Worm (Caenorhabditis elegans) whole organism, L4 larva: ENCODE measurements around the gene Y41D4B.4.
A peak's percentile ranks its signal among the peaks of the same experiment; 100 is the strongest.

Source experiments
- F26F4.8 ChIP-seq: fragments of 200-800 bp; sonication (Bioruptor generic); conservative IDR thresholded peaks from 2 replicates; pipeline ENCODE4 v1.3.6; 2022; ENCODE audit warnings: missing genetic modification characterization, missing compliant biosample characterization
- F37D6.2 ChIP-seq: sonication (generic microtip); optimal IDR thresholded peaks from 2 replicates; lab custom pipeline; 2016; ENCODE audit warnings: mild to moderate bottlenecking, missing genetic modification characterization, missing compliant biosample characterization
- F44E2.7 ChIP-seq: fragments of 200-800 bp; sonication (Bioruptor generic); IDR thresholded peaks from 2 replicates; pipeline ENCODE4 v2.1.2; 2022; ENCODE audit warnings: missing genetic modification characterization, missing compliant biosample characterization
- F49E8.2 ChIP-seq: sonication (generic microtip); optimal IDR thresholded peaks from 2 replicates; lab custom pipeline; 2016; ENCODE audit warnings: missing compliant biosample characterization, mild to moderate bottlenecking, missing genetic modification characterization, borderline replicate concordance
- R02D3.7 ChIP-seq: fragments of 150-350 bp; sonication (generic microtip); optimal IDR thresholded peaks from 3 replicates; lab custom pipeline; 2014; ENCODE audit warnings: missing biosample characterization, missing genetic modification characterization
- T26A8.4 ChIP-seq: fragments of 200-800 bp; sonication (Bioruptor generic); IDR thresholded peaks from 2 replicates; pipeline ENCODE4 v1.3.6; 2022; ENCODE audit warnings: missing genetic modification characterization, missing compliant biosample characterization
- Y48G9A.11 ChIP-seq: fragments of 200-800 bp; sonication (Bioruptor generic); IDR thresholded peaks from 2 replicates; pipeline ENCODE4 v1.3.6; 2022; ENCODE audit warnings: missing genetic modification reagents, missing genetic modification characterization, missing compliant biosample characterization
- Y5F2A.4 ChIP-seq: fragments of 200-800 bp; sonication (Bioruptor generic); optimal IDR thresholded peaks from 2 replicates; lab custom pipeline; 2018; ENCODE audit warnings: mild to moderate bottlenecking, missing genetic modification characterization, missing compliant biosample characterization
- aha-1 ChIP-seq: fragments of 150-350 bp; peaks from one replicate; lab custom pipeline; 2014; ENCODE audit warnings: missing biosample characterization, missing genetic modification characterization
- arid-1 ChIP-seq: fragments of 200-800 bp; sonication (Bioruptor generic); conservative IDR thresholded peaks from 2 replicates; pipeline ENCODE4 v1.3.6; 2022; ENCODE audit warnings: missing genetic modification reagents, missing genetic modification characterization, missing compliant biosample characterization
- ceh-20 ChIP-seq: fragments of 200-800 bp; sonication (Bioruptor generic); IDR thresholded peaks from 2 replicates; pipeline ENCODE4 v1.3.6; 2022; ENCODE audit warnings: missing genetic modification reagents, missing genetic modification characterization, missing compliant biosample characterization
- ceh-32 ChIP-seq: sonication (generic microtip); optimal IDR thresholded peaks from 2 replicates; lab custom pipeline; 2016; ENCODE audit warnings: mild to moderate bottlenecking, missing genetic modification characterization, missing compliant biosample characterization; ENCODE audit not compliant: poor library complexity
- ceh-62 ChIP-seq: sonication (generic microtip); optimal IDR thresholded peaks from 2 replicates; lab custom pipeline; 2017; ENCODE audit warnings: missing biosample characterization, missing genetic modification characterization
- daf-12 ChIP-seq: fragments of 150-350 bp; optimal IDR thresholded peaks from 2 replicates; lab custom pipeline; 2014; ENCODE audit warnings: missing biosample characterization, missing genetic modification reagents, missing genetic modification characterization
- dmd-6 ChIP-seq: fragments of 200-800 bp; sonication (Bioruptor generic); IDR thresholded peaks from 2 replicates; pipeline ENCODE4 v1.3.6; 2022; ENCODE audit warnings: missing genetic modification reagents, missing genetic modification characterization, missing compliant biosample characterization
- dmd-9 ChIP-seq: fragments of 200-800 bp; sonication (Bioruptor generic); IDR thresholded peaks from 2 replicates; pipeline ENCODE4 v1.3.6; 2022; ENCODE audit warnings: missing genetic modification reagents, missing genetic modification characterization, missing compliant biosample characterization
- dpl-1 ChIP-seq: fragments of 150-350 bp; optimal IDR thresholded peaks from 2 replicates; lab custom pipeline; 2014; ENCODE audit warnings: missing biosample characterization, missing genetic modification reagents, missing genetic modification characterization
- dve-1 ChIP-seq: sonication (generic microtip); optimal IDR thresholded peaks from 2 replicates; lab custom pipeline; 2017; ENCODE audit warnings: antibody characterized with exemption, mild to moderate bottlenecking, missing genetic modification characterization, missing compliant biosample characterization; ENCODE audit not compliant: insufficient read depth
- egl-43 ChIP-seq: fragments of 200-800 bp; sonication (Bioruptor generic); IDR thresholded peaks from 2 replicates; pipeline ENCODE4 v1.3.6; 2022; ENCODE audit warnings: missing genetic modification reagents, missing genetic modification characterization, missing compliant biosample characterization
- fkh-10 ChIP-seq: fragments of 150-350 bp; optimal IDR thresholded peaks from 2 replicates; lab custom pipeline; 2014; ENCODE audit warnings: missing biosample characterization, missing genetic modification reagents, missing genetic modification characterization
- gei-8 ChIP-seq: fragments of 200-800 bp; sonication (Bioruptor generic); optimal IDR thresholded peaks from 2 replicates; lab custom pipeline; 2018; ENCODE audit warnings: mild to moderate bottlenecking, missing genetic modification characterization, missing compliant biosample characterization
- hif-1 ChIP-seq, 2 experiments: sonication (generic microtip); optimal IDR thresholded peaks; 2 replicates each; lab custom pipeline; 2016 to 2017; ENCODE audit warnings: missing compliant biosample characterization in 2 of 2, missing genetic modification characterization in 2 of 2, missing genetic modification reagents in 2 of 2, missing genotype in 2 of 2, mild to moderate bottlenecking in 1 of 2
- hlh-30 ChIP-seq: sonication (generic microtip); optimal IDR thresholded peaks from 2 replicates; lab custom pipeline; 2017; ENCODE audit warnings: antibody characterized with exemption, mild to moderate bottlenecking, missing genetic modification characterization, missing compliant biosample characterization; ENCODE audit not compliant: insufficient read depth
- hmg-1.1 ChIP-seq: fragments of 200-800 bp; sonication (Bioruptor generic); IDR thresholded peaks from 2 replicates; pipeline ENCODE4 v1.3.6; 2022; ENCODE audit warnings: missing genetic modification reagents, missing genetic modification characterization, missing compliant biosample characterization
- jun-1 ChIP-seq: fragments of 150-350 bp; optimal IDR thresholded peaks from 2 replicates; lab custom pipeline; 2014; ENCODE audit warnings: missing biosample characterization, missing genetic modification reagents, missing genetic modification characterization
- lin-29 ChIP-seq: fragments of 200-800 bp; sonication (Bioruptor generic); IDR thresholded peaks from 2 replicates; pipeline ENCODE4 v1.3.6; 2022; ENCODE audit warnings: missing genetic modification reagents, missing genetic modification characterization, missing compliant biosample characterization
- lin-39 ChIP-seq: fragments of 150-350 bp; optimal IDR thresholded peaks from 2 replicates; lab custom pipeline; 2014; ENCODE audit warnings: missing biosample characterization, missing genetic modification reagents, missing genetic modification characterization
- lir-3 ChIP-seq: sonication (generic microtip); optimal IDR thresholded peaks from 2 replicates; lab custom pipeline; 2016; ENCODE audit warnings: mild to moderate bottlenecking, missing genetic modification characterization, missing compliant biosample characterization
- lsy-2 ChIP-seq, 2 experiments: fragments of 150-350 bp in 1 of 2; sonication (generic microtip) in 1 of 2; optimal IDR thresholded peaks; 2 replicates each; lab custom pipeline; 2014 to 2017; ENCODE audit warnings: missing biosample characterization in 2 of 2, missing genetic modification characterization in 2 of 2
- madf-9 ChIP-seq: fragments of 200-800 bp; sonication (Bioruptor generic); conservative IDR thresholded peaks from 2 replicates; pipeline ENCODE4 v1.3.6; 2022; ENCODE audit warnings: missing genetic modification reagents, missing genetic modification characterization, missing compliant biosample characterization
- mdl-1 ChIP-seq, 2 experiments: fragments of 150-350 bp in 1 of 2; sonication (generic microtip) in 1 of 2; optimal IDR thresholded peaks; 2 replicates each; lab custom pipeline; 2014 to 2017; ENCODE audit warnings: missing biosample characterization in 2 of 2, missing genetic modification characterization in 2 of 2
- mdt-29 ChIP-seq: fragments of 200-800 bp; sonication (Bioruptor generic); IDR thresholded peaks from 2 replicates; pipeline ENCODE4 v1.3.6; 2022; ENCODE audit warnings: missing genetic modification reagents, missing genetic modification characterization, missing compliant biosample characterization
- mes-2 ChIP-seq: sonication (generic microtip); optimal IDR thresholded peaks from 2 replicates; lab custom pipeline; 2016; ENCODE audit warnings: missing genotype, mild to moderate bottlenecking, missing genetic modification characterization, missing compliant biosample characterization; ENCODE audit not compliant: poor library complexity, severe bottlenecking
- nhr-10 ChIP-seq: fragments of 150-350 bp; optimal IDR thresholded peaks from 2 replicates; lab custom pipeline; 2014; ENCODE audit warnings: missing biosample characterization, missing genetic modification characterization
- nhr-11 ChIP-seq: fragments of 150-350 bp; optimal IDR thresholded peaks from 2 replicates; lab custom pipeline; 2014; ENCODE audit warnings: missing biosample characterization, missing genetic modification characterization
- nhr-237 ChIP-seq: sonication (generic microtip); optimal IDR thresholded peaks from 2 replicates; lab custom pipeline; 2017; ENCODE audit warnings: missing biosample characterization, missing genetic modification characterization
- nhr-25 ChIP-seq: sonication (generic microtip); optimal IDR thresholded peaks from 2 replicates; lab custom pipeline; 2017; ENCODE audit warnings: missing genetic modification characterization, mild to moderate bottlenecking, missing compliant biosample characterization, antibody characterized with exemption, moderate library complexity, borderline replicate concordance; ENCODE audit not compliant: insufficient read depth
- nhr-28 ChIP-seq: fragments of 150-350 bp; optimal IDR thresholded peaks from 2 replicates; lab custom pipeline; 2014; ENCODE audit warnings: missing biosample characterization, missing genetic modification characterization
- nhr-41 ChIP-seq: fragments of 200-800 bp; sonication (Bioruptor generic); IDR thresholded peaks from 2 replicates; pipeline ENCODE4 v1.3.6; 2022; ENCODE audit warnings: missing genetic modification reagents, missing genetic modification characterization, missing compliant biosample characterization
- nhr-76 ChIP-seq: fragments of 150-350 bp; optimal IDR thresholded peaks from 2 replicates; lab custom pipeline; 2014; ENCODE audit warnings: missing biosample characterization, missing genetic modification characterization
- nhr-77 ChIP-seq: fragments of 150-350 bp; optimal IDR thresholded peaks from 2 replicates; lab custom pipeline; 2014; ENCODE audit warnings: missing biosample characterization, missing genetic modification characterization
- pha-4 ChIP-seq, 2 experiments: fragments of 150-350 bp in 1 of 2; fragments of 200-800 bp in 1 of 2; sonication (Bioruptor generic) in 1 of 2; IDR thresholded peaks in 1 of 2; optimal IDR thresholded peaks in 1 of 2; 2 replicates each; pipeline versions ENCODE4 v1.3.6 to Lab custom; 2014 to 2022; ENCODE audit warnings: missing genetic modification characterization in 2 of 2, missing genetic modification reagents in 2 of 2, missing biosample characterization in 1 of 2, missing compliant biosample characterization in 1 of 2
- rbr-2 ChIP-seq: sonication (generic microtip); optimal IDR thresholded peaks from 2 replicates; lab custom pipeline; 2016; ENCODE audit warnings: missing genotype, missing genetic modification characterization, missing compliant biosample characterization
- set-16 ChIP-seq: fragments of 200-800 bp; sonication (Bioruptor generic); IDR thresholded peaks from 2 replicates; pipeline ENCODE4 v1.3.6; 2022; ENCODE audit warnings: missing genetic modification reagents, missing genetic modification characterization, missing compliant biosample characterization
- spr-3 ChIP-seq: fragments of 200-800 bp; sonication (Bioruptor generic); optimal IDR thresholded peaks from 2 replicates; lab custom pipeline; 2018; ENCODE audit warnings: mild to moderate bottlenecking, missing genetic modification characterization, missing compliant biosample characterization
- tag-97 ChIP-seq: fragments of 200-800 bp; sonication (Bioruptor generic); IDR thresholded peaks from 2 replicates; pipeline ENCODE4 v1.3.6; 2022; ENCODE audit warnings: missing genetic modification characterization, missing compliant biosample characterization
- unc-62 ChIP-seq, 3 experiments: fragments of 150-350 bp in 1 of 3; sonication (generic microtip); optimal IDR thresholded peaks in 2 of 3; peaks in 1 of 3; 1 replicate in 1 of 3; 2 replicates in 2 of 3; lab custom pipeline; 2014 to 2017; ENCODE audit warnings: missing biosample characterization in 3 of 3, missing genetic modification characterization in 3 of 3, missing genetic modification reagents in 3 of 3, missing genotype in 1 of 3
- zag-1 ChIP-seq: fragments of 150-350 bp; optimal IDR thresholded peaks from 2 replicates; lab custom pipeline; 2014; ENCODE audit warnings: missing biosample characterization, missing genetic modification characterization
- zip-2 ChIP-seq: fragments of 150-350 bp; optimal IDR thresholded peaks from 2 replicates; lab custom pipeline; 2014; ENCODE audit warnings: missing biosample characterization, missing genetic modification characterization
- ztf-11 ChIP-seq: fragments of 150-350 bp; optimal IDR thresholded peaks from 2 replicates; lab custom pipeline; 2014; ENCODE audit warnings: missing biosample characterization, missing genetic modification characterization

Gene Y41D4B.4

DNA sequence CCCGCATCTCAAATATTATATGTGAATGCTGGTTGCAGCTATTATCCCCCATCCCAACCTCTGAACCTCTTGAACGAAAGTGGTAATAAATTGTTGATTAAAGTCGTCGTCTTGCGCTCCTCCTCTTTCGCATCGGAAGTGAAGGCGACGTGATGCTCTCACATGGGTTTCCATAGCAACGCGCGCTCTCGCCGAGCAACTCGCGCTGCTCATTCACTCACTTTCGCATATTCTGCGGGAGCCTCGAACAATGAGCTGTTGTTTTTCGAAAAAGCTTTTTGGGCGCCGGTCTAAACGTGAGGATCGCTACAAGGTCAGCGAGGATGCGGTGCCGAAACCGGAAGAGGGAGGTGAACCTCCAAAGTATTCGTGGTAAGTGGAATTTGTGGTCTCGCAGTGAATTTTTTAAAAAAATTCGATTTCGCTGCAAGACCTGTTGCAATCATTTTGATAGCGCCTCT is 51.1 kb downstream of the Y41D4B.4 start, which contains the start of gene rpi-2 (continued):
- no peak for TF ChIP-seq nhr-237
- TF ChIP-seq gei-8, result peak; percentile 55
- TF ChIP-seq mdl-1 (tag; optimal IDR thresholded peaks at IDR 0.05; lab: Kevin White, UChicago), result no peak
- TF ChIP-seq mes-2 (tag; lab: Kevin White, UChicago), result peak; percentile 42
- no peak for TF ChIP-seq lsy-2 (tag; optimal IDR thresholded peaks at IDR 0.05; lab: Kevin White, UChicago)
- TF ChIP-seq hmg-1.1 (GFP tag; lab: Robert Waterston, UW), result no peak
- no peak for TF ChIP-seq F37D6.2
- peak; percentile 80 for TF ChIP-seq egl-43
- no peak for TF ChIP-seq lir-3 (tag; lab: Kevin White, UChicago)
- no peak for TF ChIP-seq ceh-20 (GFP tag; lab: Robert Waterston, UW)
- TF ChIP-seq ceh-62 (tag; lab: Kevin White, UChicago), result no peak
- TF ChIP-seq rbr-2, result peak; percentile 47
- TF ChIP-seq lin-39 (tag; lab: Kevin White, UChicago), result no peak
- TF ChIP-seq hif-1 (tag; optimal IDR thresholded peaks at IDR 0.05; lab: Kevin White, UChicago), result peak in 1 of 2 experiments; percentile 21
- no peak for TF ChIP-seq nhr-76 (tag; lab: Kevin White, UChicago)
- no peak for TF ChIP-seq fkh-10 (GFP tag; lab: Kevin White, UChicago)
- TF ChIP-seq madf-9, result no peak; the same call in 1 of the 2 replicates
- no peak for TF ChIP-seq dpl-1 (GFP tag; lab: Kevin White, UChicago)
- no peak for TF ChIP-seq nhr-25
- peak; percentile 82 for TF ChIP-seq Y48G9A.11 (GFP tag; lab: Robert Waterston, UW)
- peak; percentile 94 for TF ChIP-seq arid-1 (GFP tag; lab: Robert Waterston, UW)
- TF ChIP-seq dmd-6 (GFP tag; lab: Robert Waterston, UW), result peak; percentile 38
- 0 out of 2 replicates have a peak, but pooled peaks have one; percentile 16 for TF ChIP-seq nhr-41 (GFP tag; lab: Robert Waterston, UW)
- peak; percentile 64; the same call in 1 of the 2 replicates for TF ChIP-seq dmd-9
- TF ChIP-seq spr-3 (GFP tag; lab: Kevin White, UChicago), result peak; percentile 41
- TF ChIP-seq ceh-32 (tag; lab: Kevin White, UChicago), result no peak
- no peak for TF ChIP-seq dve-1 (tag; lab: Kevin White, UChicago)
- TF ChIP-seq jun-1 (tag; lab: Kevin White, UChicago), result no peak
- no peak for TF ChIP-seq zag-1 (tag; lab: Kevin White, UChicago)
- no peak for TF ChIP-seq zip-2 (tag; lab: Kevin White, UChicago)
- no peak for TF ChIP-seq hlh-30
- TF ChIP-seq T26A8.4, result peak; percentile 57
- no peak for TF ChIP-seq nhr-28 (tag; lab: Kevin White, UChicago)

DNA sequence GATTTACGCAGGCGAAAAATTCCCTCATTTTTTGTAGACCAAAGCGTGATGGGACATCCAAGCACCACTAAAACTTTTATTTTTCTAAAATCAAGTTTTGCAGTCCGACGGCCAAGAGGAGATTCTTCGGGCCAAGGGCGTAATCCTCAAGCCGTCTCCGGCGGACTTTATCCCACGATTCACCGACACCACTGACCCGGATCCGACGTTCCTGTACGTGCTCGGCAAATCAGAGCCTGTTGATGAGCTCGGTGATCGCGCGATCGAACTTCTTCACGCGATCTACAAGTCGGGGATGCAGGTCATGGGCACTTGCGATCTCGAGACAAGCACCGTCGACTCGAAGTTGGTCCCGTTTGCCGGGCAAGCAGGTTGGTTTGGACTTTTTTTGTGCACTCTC is 53.7 kb downstream of the Y41D4B.4 start:
- TF ChIP-seq nhr-10 (tag; lab: Kevin White, UChicago) (no peak), F49E8.2 (tag; lab: Kevin White, UChicago) (no peak), F44E2.7 (no peak), ztf-11 (tag; lab: Kevin White, UChicago) (no peak), pha-4 (GFP tag; IDR thresholded peaks at IDR 0.05; lab: Robert Waterston, UW) (no peak), pha-4 (tag; optimal IDR thresholded peaks at IDR 0.05; lab: Kevin White, UChicago) (no peak), Y5F2A.4 (GFP tag; lab: Kevin White, UChicago) (no peak), nhr-77 (tag; lab: Kevin White, UChicago) (no peak), lin-29 (GFP tag; lab: Robert Waterston, UW) (no peak), F26F4.8 (no peak), aha-1 (peak; percentile 37), nhr-11 (tag; lab: Kevin White, UChicago) (no peak), unc-62 (GFP tag; optimal IDR thresholded peaks at IDR 0.05 in 1 of 2; lab: Kevin White, UChicago) (peak in 1 of 2 experiments; percentile 57), unc-62 (tag; optimal IDR thresholded peaks at IDR 0.05; lab: Kevin White, UChicago) (no peak), set-16 (GFP tag; lab: Robert Waterston, UW) (peak; percentile 62), mes-2 (tag; lab: Kevin White, UChicago) (no peak), hif-1 (tag; optimal IDR thresholded peaks at IDR 0.05; lab: Kevin White, UChicago) (no peak), R02D3.7 (tag; lab: Kevin White, UChicago) (no peak), tag-97 (no peak), mdt-29 (no peak), daf-12 (no peak)
